Worm (Caenorhabditis elegans) whole organism, dauer: Measurements from ENCODE around the gene ZK632.12.

Experiments used
- unc-62 ChIP-seq: sonication (generic microtip); optimal IDR thresholded peaks from 2 replicates; lab custom pipeline; 2017; ENCODE audit warnings: missing biosample characterization, missing genetic modification reagents, missing genetic modification characterization

The ZK632.12 gene

ce11 chrIII:9848603-9849002, 18.0 kb downstream of the ZK632.12 start:
- TF ChIP-seq unc-62 (GFP tag; lab: Kevin White, UChicago) = no peak

DNA sequence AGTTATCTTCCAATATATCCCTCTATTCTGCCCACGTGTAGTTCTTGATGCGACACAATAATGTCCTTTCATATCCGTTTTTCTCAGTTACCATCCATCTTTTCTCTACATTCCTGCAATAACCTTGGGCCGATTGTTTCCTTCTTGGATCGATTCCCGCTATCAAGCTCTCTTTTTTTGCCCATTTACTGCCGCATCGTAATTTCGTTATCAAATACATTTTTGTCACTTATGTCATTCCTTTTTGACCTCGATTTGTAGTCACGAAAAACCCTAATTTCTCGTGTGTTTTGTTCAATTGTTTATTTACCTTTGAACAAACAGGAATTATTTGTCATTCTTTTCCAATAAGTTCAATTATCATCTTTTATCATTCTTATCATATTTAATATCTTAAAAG, 19.3 kb downstream of the ZK632.12 start:
- TF ChIP-seq unc-62 (GFP tag; lab: Kevin White, UChicago) = no peak

DNA sequence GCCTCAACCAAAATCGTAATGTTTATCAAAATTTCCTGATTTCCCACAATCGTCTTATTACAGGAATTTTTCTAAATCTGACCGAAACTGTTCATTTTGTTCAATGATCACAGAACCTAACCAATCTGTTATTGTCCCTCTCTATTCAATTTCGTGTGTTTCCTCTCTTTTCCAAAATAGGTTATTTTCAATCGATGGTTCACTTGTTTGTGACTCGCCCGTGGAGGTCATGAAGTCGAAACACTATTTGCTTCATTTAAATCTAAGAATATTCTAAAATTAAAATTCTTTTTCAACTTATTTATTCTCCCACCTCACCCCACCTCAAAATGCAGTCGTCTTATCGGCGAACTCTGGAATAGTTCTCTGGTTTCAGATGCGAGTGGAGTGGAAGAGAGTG, 20.3 kb downstream of the ZK632.12 start:
- TF ChIP-seq unc-62 (GFP tag; lab: Kevin White, UChicago) = no peak

- no peak for TF ChIP-seq unc-62 (GFP tag; lab: Kevin White, UChicago)
Observed at ce11 chrIII:9851547-9851946, 20.9 kb downstream of the ZK632.12 start, which contains the start of gene K11H3.3. K11H3.3 (plus strand) TSS chrIII:9851854.

- no peak for TF ChIP-seq unc-62 (GFP tag; lab: Kevin White, UChicago)
Observed at ce11 chrIII:9853667-9854620, 23.3 kb downstream of the ZK632.12 start.

DNA sequence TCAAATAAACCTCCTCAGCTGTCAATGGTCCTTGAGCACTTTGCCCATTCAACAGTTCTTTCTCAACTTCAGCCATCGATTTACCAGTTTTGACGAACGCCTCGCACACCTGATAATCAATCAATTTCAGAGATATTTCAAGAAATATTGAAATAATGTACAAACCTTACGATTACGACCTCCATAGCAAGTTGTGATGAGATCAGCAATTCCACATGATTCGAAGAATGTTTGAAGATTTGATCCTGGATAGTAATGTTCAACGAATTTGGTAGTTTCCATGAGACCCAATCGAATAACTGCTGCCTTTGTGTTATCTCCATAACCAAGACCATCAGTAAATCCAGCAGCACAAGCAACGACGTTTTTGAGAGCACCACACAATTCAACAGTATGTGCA, 24.4 kb downstream of the ZK632.12 start:
- no peak for TF ChIP-seq unc-62 (GFP tag; lab: Kevin White, UChicago)

- TF ChIP-seq unc-62 (GFP tag; lab: Kevin White, UChicago) = no peak
Observed at ce11 chrIII:9857110-9857509, 26.5 kb downstream of the ZK632.12 start.

DNA sequence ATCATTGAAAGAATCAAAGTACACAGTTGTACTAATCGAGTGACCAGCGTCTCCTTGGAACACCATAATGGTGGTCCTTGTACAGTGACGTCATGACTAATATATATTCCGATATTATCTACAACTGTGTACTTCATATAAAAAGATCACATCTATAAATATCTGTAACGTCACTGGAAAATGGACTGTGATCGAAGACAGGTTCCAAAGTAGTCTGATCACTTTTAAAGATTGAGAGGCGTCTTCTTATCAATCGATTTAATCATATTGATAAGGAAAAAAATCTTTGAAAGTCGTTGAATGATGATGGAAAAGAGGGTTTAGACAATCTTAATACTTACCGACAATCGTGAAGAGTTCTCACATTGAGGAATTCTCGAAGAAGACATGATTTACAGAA, 27.5 kb downstream of the ZK632.12 start:
- TF ChIP-seq unc-62 (GFP tag; lab: Kevin White, UChicago) = no peak

- no peak for TF ChIP-seq unc-62 (GFP tag; lab: Kevin White, UChicago)
Observed at ce11 chrIII:9859133-9859775, 28.7 kb downstream of the ZK632.12 start, which contains the start of gene gpdh-2. gpdh-2 (minus strand) TSS chrIII:9859183.

DNA sequence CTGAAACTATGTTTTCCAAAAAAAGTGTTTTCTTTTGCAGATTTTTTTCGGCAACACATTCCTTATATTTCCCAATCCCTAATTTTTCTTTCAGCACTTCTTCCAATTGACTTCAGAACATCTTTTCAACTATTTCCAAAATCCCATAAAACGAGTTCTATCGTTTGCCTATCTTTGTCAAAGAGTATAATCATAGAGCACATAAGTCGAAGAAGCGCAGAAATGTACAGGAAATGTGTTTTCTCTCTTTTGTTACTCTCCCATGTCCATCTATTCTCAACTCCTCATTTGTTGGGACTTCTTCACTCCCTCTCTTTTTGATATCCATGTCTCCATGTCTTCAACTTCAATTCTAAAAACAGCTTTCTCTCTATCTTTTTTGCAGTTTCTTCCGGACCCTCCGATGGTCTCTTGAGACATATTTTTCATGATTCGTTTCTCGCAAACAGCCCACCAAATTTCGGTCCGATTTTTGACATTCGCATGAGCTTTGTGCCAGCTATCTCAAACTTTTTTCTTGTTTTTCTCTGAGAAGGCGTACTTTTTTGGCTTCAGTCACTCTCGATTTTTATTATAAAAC, 29.7 kb downstream of the ZK632.12 start, which contains the start of gene twk-48:
twk-48 (plus strand) TSS at position 530 of the 580 bp plus-strand sequence.
- TF ChIP-seq unc-62 (GFP tag; lab: Kevin White, UChicago) = no peak

DNA sequence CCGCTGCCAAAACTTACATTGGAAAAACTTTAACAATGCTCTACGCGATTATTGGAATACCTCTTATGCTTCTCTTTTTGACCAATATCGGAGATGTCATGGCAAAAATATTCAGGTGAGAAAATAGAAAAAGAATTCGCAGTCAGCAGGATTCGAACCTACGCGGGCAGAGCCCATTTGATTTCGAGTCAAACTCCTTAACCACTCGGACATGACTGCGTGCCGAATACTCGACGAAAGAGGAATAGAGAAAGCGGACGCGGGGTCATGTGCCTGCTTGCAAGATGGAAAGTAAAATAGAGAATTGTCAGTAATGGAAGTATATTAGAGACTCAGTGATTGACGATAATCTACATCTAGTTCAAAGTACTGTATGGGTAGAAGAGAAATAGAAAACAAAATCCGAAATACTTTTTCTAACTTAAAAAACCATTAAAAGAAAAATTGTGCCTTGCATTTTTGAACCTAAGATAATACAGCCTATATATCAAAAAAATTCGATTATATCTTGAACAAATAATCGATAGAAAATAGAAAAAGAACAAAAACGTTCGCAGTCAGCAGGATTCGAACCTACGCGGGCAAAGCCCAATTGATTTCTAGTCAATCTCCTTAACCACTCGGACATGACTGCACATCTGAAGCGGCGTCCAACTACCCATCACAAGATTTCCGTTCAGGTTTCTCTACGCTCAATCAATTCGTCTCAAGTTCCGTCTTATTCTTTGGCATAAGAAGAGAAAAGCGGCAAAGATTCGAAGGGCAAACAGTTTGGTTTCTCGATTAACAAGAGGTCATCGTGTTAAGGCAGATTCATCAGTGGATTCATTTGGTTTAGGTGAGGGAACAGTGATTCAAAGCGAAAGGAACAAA, 31.1 kb downstream of the ZK632.12 start:
- TF ChIP-seq unc-62 (GFP tag; lab: Kevin White, UChicago) = no peak

DNA sequence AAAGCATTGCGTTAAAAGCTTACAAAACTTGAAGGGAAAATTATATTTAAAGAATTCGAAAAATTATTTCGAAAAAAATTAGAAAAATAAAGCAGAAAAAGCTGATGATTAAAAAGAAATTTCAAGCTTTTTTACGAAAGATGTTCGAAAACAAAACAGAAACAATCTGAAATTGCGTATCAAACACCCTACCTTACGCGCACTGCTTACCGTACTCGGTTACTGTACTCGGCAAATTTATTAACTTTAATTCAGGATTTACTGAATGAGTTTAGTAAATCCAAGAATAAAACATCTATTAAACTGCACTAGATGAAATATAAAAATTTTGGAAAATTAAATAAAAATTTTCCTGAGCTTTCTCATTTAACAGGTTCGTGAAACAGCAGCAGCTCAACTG, 31.9 kb downstream of the ZK632.12 start:
- TF ChIP-seq unc-62 (GFP tag; lab: Kevin White, UChicago) = no peak

DNA sequence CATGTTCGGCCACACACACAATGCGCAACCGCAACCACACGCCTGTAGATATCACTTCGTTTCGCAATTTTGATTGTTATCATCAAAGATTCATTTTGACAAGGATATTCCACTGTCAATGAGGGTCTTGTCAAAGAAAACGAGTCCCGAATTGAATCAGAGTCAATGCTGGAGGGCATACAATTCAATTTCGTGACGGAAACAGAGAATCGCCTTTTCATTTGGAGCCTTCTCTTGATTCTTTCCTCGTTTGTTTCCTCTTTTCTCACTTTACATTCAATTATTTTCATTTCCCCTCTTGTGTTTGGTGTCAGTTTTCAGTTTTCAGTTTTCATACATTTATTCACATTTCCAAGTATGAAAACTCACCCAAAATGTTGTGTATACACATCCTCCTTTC, 36.8 kb downstream of the ZK632.12 start:
- no peak for TF ChIP-seq unc-62 (GFP tag; lab: Kevin White, UChicago)

DNA sequence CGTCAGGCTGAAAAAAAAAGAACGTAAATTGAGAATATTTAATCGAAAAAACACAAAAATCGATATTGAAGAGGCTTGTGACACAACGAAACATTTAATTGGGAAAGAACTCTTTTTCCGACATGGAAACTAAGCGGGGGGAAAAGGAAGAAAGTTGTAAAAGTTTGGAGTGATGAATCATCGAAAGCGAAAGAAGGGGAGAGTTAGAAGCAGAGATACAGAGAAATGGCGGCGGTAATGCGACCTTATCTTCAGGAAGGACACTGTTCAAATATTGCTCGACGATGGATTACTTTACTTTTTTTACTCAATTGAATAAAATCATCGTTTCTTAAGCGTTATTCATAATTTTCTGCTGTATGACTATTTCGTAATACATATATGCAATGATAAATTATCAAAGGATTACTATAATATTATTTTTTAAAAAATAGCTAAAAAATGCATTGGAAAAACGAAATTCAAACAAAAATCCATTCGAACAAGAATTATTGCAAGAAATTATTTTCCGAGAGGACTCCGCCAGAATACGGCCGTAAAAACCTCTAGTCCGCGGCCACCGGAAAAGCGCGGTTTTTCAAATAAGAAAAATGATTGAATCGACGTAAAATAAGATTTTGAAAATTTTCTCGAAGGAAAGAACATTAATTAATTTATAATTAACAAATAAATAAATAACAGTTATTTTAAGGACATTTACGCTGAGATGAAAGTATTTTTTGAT, 37.3 kb downstream of the ZK632.12 start, which contains the start of gene dhhc-4:
dhhc-4 (minus strand) TSS at position 13 of the 724 bp plus-strand sequence.
- no peak for TF ChIP-seq unc-62 (GFP tag; lab: Kevin White, UChicago)
